Fruit fly (Drosophila melanogaster) whole organism, embryonic: ENCODE measurements around the gene CG5013.

Experiments used
- Ada2b ChIP-seq: fragments of 200-800 bp; sonication (Bioruptor generic); IDR thresholded peaks from 2 replicates; pipeline ENCODE4 v1.3.6; 2022; ENCODE audit warnings: missing biosample characterization, missing genetic modification characterization
- Atf3 ChIP-seq: fragments of 200-800 bp; sonication (Bioruptor generic); optimal IDR thresholded peaks from 3 replicates; lab custom pipeline; 2016; ENCODE audit warnings: missing biosample characterization, missing genetic modification characterization
- Atf6 ChIP-seq: fragments of 200-800 bp; sonication (Bioruptor generic); IDR thresholded peaks from 2 replicates; pipeline ENCODE4 v1.3.6; 2022; ENCODE audit warnings: missing biosample characterization, missing genetic modification characterization
- CG10274 ChIP-seq: fragments of 200-800 bp; sonication (Bioruptor generic); optimal IDR thresholded peaks from 3 replicates; lab custom pipeline; 2017; ENCODE audit warnings: missing biosample characterization, mild to moderate bottlenecking, missing genetic modification characterization
- CG11456 ChIP-seq: fragments of 200-800 bp; sonication (Bioruptor generic); IDR thresholded peaks from 3 replicates; pipeline ENCODE4 v1.3.6; 2022; ENCODE audit warnings: missing biosample characterization, missing genetic modification characterization
- CG12391 ChIP-seq: fragments of 200-800 bp; sonication (Bioruptor generic); optimal IDR thresholded peaks from 3 replicates; lab custom pipeline; 2018; ENCODE audit warnings: missing biosample characterization, mild to moderate bottlenecking, missing genetic modification characterization, moderate library complexity
- CG14667 ChIP-seq: fragments of 200-800 bp; sonication (Bioruptor generic); IDR thresholded peaks from 2 replicates; pipeline ENCODE4 v1.3.6; 2022; ENCODE audit warnings: missing biosample characterization, missing genetic modification characterization
- CG15601 ChIP-seq: fragments of 200-800 bp; sonication (Bioruptor generic); optimal IDR thresholded peaks from 3 replicates; lab custom pipeline; 2019; ENCODE audit warnings: missing biosample characterization, mild to moderate bottlenecking, missing genetic modification characterization, moderate library complexity
- CG17359 ChIP-seq: fragments of 200-800 bp; sonication (Bioruptor generic); optimal IDR thresholded peaks from 3 replicates; lab custom pipeline; 2018; ENCODE audit warnings: missing biosample characterization, mild to moderate bottlenecking, missing genetic modification characterization, moderate library complexity
- CG17912 ChIP-seq: fragments of 200-800 bp; sonication (Bioruptor generic); optimal IDR thresholded peaks from 2 replicates; lab custom pipeline; 2018; ENCODE audit warnings: missing biosample characterization, mild to moderate bottlenecking, missing genetic modification characterization
- CG18476 ChIP-seq: fragments of 200-800 bp; sonication (Bioruptor generic); optimal IDR thresholded peaks from 2 replicates; lab custom pipeline; 2016; ENCODE audit warnings: missing biosample characterization, mild to moderate bottlenecking, missing genetic modification characterization
- CG2129 ChIP-seq: fragments of 200-800 bp; sonication (Bioruptor generic); IDR thresholded peaks from 2 replicates; pipeline ENCODE4 v1.3.6; 2022; ENCODE audit warnings: missing biosample characterization, missing genetic modification characterization; ENCODE audit not compliant: partially characterized antibody
- CG31224 ChIP-seq: fragments of 200-800 bp; sonication (Bioruptor generic); IDR thresholded peaks from 2 replicates; pipeline ENCODE4 v1.3.6; 2022; ENCODE audit warnings: missing biosample characterization, missing genetic modification characterization
- CG3726 ChIP-seq: fragments of 200-800 bp; sonication (Bioruptor generic); IDR thresholded peaks from 3 replicates; pipeline ENCODE4, ENCODE4 v1.3.6; 2022; ENCODE audit warnings: missing biosample characterization, missing genetic modification characterization
- CG3847 ChIP-seq: fragments of 200-800 bp; sonication (Bioruptor generic); IDR thresholded peaks from 2 replicates; pipeline ENCODE4 v1.3.6; 2022; ENCODE audit warnings: missing biosample characterization, missing genetic modification characterization
- CG6175 ChIP-seq: fragments of 200-800 bp; sonication (Bioruptor generic); IDR thresholded peaks from 3 replicates; pipeline ENCODE4 v1.3.6; 2022; ENCODE audit warnings: missing biosample characterization, missing genetic modification characterization
- CG7839 ChIP-seq: fragments of 200-800 bp; sonication (Bioruptor generic); optimal IDR thresholded peaks from 3 replicates; lab custom pipeline; 2018; ENCODE audit warnings: missing biosample characterization, mild to moderate bottlenecking, missing genetic modification characterization, moderate library complexity
- CG8089 ChIP-seq: fragments of 200-800 bp; sonication (Bioruptor generic); optimal IDR thresholded peaks from 3 replicates; lab custom pipeline; 2016; ENCODE audit warnings: missing biosample characterization, missing genetic modification characterization
- Dp ChIP-seq: fragments of 200-800 bp; sonication (Bioruptor generic); optimal IDR thresholded peaks from 2 replicates; lab custom pipeline; 2018; ENCODE audit warnings: missing biosample characterization, mild to moderate bottlenecking, missing genetic modification characterization, moderate library complexity
- Gug ChIP-seq: fragments of 200-800 bp; sonication (Bioruptor generic); IDR thresholded peaks from 4 replicates; pipeline ENCODE4 v1.3.6; 2022; ENCODE audit warnings: missing biosample characterization, missing genetic modification characterization
- Hr78 ChIP-seq, 2 experiments: fragments of 200-800 bp in 1 of 2; fragments of >200 bp in 1 of 2; sonication (Bioruptor generic) in 1 of 2; optimal IDR thresholded peaks; 2 replicates each; lab custom pipeline; 2017 to 2019; ENCODE audit warnings: missing biosample characterization in 2 of 2, missing genetic modification characterization in 2 of 2, mild to moderate bottlenecking in 1 of 2, moderate library complexity in 1 of 2
- NfI ChIP-seq: fragments of 200-800 bp; sonication (Bioruptor generic); optimal IDR thresholded peaks from 3 replicates; lab custom pipeline; 2018; ENCODE audit warnings: missing biosample characterization, mild to moderate bottlenecking, missing genetic modification characterization, moderate library complexity
- Scr ChIP-seq: fragments of 200-800 bp; sonication (Bioruptor generic); IDR thresholded peaks from 2 replicates; pipeline ENCODE4 v1.3.6; 2022; ENCODE audit warnings: missing biosample characterization, missing genetic modification characterization; ENCODE audit not compliant: partially characterized antibody
- Six4 ChIP-seq: fragments of 200-800 bp; sonication (Bioruptor generic); optimal IDR thresholded peaks from 2 replicates; lab custom pipeline; 2016; ENCODE audit warnings: missing biosample characterization, missing genetic modification characterization
- Sox100B ChIP-seq: fragments of 200-800 bp; sonication (Bioruptor generic); optimal IDR thresholded peaks from 3 replicates; lab custom pipeline; 2018; ENCODE audit warnings: missing biosample characterization, mild to moderate bottlenecking, missing genetic modification characterization
- YL-1 ChIP-seq: fragments of 200-800 bp; sonication (Bioruptor generic); optimal IDR thresholded peaks from 3 replicates; lab custom pipeline; 2017; ENCODE audit warnings: missing biosample characterization, mild to moderate bottlenecking, missing genetic modification characterization
- abd-A ChIP-seq: fragments of 200-800 bp; sonication (Bioruptor generic); optimal IDR thresholded peaks from 3 replicates; lab custom pipeline; 2019; ENCODE audit warnings: missing biosample characterization, mild to moderate bottlenecking, missing genetic modification characterization, moderate library complexity
- ac ChIP-seq: fragments of 200-800 bp; sonication (Bioruptor generic); optimal IDR thresholded peaks from 3 replicates; lab custom pipeline; 2017; ENCODE audit warnings: missing biosample characterization, mild to moderate bottlenecking, missing genetic modification characterization
- ara ChIP-seq: fragments of 200-800 bp; sonication (Bioruptor generic); IDR thresholded peaks from 2 replicates; pipeline ENCODE4 v1.3.6; 2022; ENCODE audit warnings: missing biosample characterization, missing genetic modification characterization
- btn ChIP-seq: fragments of 200-800 bp; sonication (Bioruptor generic); optimal IDR thresholded peaks from 2 replicates; lab custom pipeline; 2016; ENCODE audit warnings: missing biosample characterization, missing genetic modification characterization
- dan ChIP-seq: fragments of 200-800 bp; sonication (Bioruptor generic); IDR thresholded peaks from 2 replicates; pipeline ENCODE4 v1.3.6; 2022; ENCODE audit warnings: missing biosample characterization, missing genetic modification characterization
- fd3F ChIP-seq: fragments of 200-800 bp; sonication (Bioruptor generic); optimal IDR thresholded peaks from 2 replicates; lab custom pipeline; 2018; ENCODE audit warnings: missing biosample characterization, mild to moderate bottlenecking, missing genetic modification characterization, moderate library complexity
- gcm2 ChIP-seq: fragments of 200-800 bp; sonication (Bioruptor generic); optimal IDR thresholded peaks from 2 replicates; lab custom pipeline; 2016; ENCODE audit warnings: missing biosample characterization, missing genetic modification characterization
- gro ChIP-seq: fragments of 200-800 bp; sonication (Bioruptor generic); optimal IDR thresholded peaks from 2 replicates; lab custom pipeline; 2016; ENCODE audit warnings: missing biosample characterization, missing genetic modification characterization
- gt ChIP-seq: fragments of 200-800 bp; sonication (Bioruptor generic); IDR thresholded peaks from 2 replicates; pipeline ENCODE4 v1.3.6; 2022; ENCODE audit warnings: missing biosample characterization, missing genetic modification characterization
- ken ChIP-seq: fragments of 200-800 bp; sonication (Bioruptor generic); IDR thresholded peaks from 3 replicates; pipeline ENCODE4 v1.3.6; 2022; ENCODE audit warnings: missing biosample characterization, missing genetic modification characterization
- kni ChIP-seq: fragments of 200-800 bp; sonication (Bioruptor generic); optimal IDR thresholded peaks from 3 replicates; lab custom pipeline; 2017; ENCODE audit warnings: mild to moderate bottlenecking, missing biosample characterization, missing genetic modification reagents, missing genetic modification characterization
- mirr ChIP-seq: fragments of 200-800 bp; sonication (Bioruptor generic); optimal IDR thresholded peaks from 3 replicates; lab custom pipeline; 2018; ENCODE audit warnings: missing biosample characterization, mild to moderate bottlenecking, missing genetic modification characterization
- nom ChIP-seq: fragments of 200-800 bp; sonication (Bioruptor generic); optimal IDR thresholded peaks from 2 replicates; lab custom pipeline; 2017; ENCODE audit warnings: missing biosample characterization, missing genetic modification characterization, mild to moderate bottlenecking, moderate library complexity, missing genetic modification reagents
- pfk ChIP-seq: fragments of 200-800 bp; sonication (Bioruptor generic); optimal IDR thresholded peaks from 2 replicates; lab custom pipeline; 2018; ENCODE audit warnings: missing biosample characterization, mild to moderate bottlenecking, missing genetic modification characterization, moderate library complexity
- psq ChIP-seq: fragments of 200-800 bp; sonication (Bioruptor generic); optimal IDR thresholded peaks from 2 replicates; lab custom pipeline; 2017; ENCODE audit warnings: missing biosample characterization, missing genetic modification characterization
- sd ChIP-seq: fragments of 200-800 bp; sonication (Bioruptor generic); optimal IDR thresholded peaks from 3 replicates; lab custom pipeline; 2018; ENCODE audit warnings: missing biosample characterization, mild to moderate bottlenecking, missing genetic modification characterization, moderate library complexity
- sens ChIP-seq: fragments of 200-800 bp; sonication (Bioruptor generic); peaks from one replicate; lab custom pipeline; 2016; ENCODE audit warnings: missing biosample characterization, missing genetic modification characterization
- slou ChIP-seq: fragments of 200-800 bp; sonication (Bioruptor generic); optimal IDR thresholded peaks from 3 replicates; lab custom pipeline; 2016; ENCODE audit warnings: missing biosample characterization, missing genetic modification characterization
- ssp ChIP-seq: fragments of 200-800 bp; sonication (Bioruptor generic); IDR thresholded peaks from 2 replicates; pipeline ENCODE4 v1.3.6; 2022; ENCODE audit warnings: missing biosample characterization, missing genetic modification characterization
- trem ChIP-seq: fragments of 200-800 bp; optimal IDR thresholded peaks from 3 replicates; lab custom pipeline; 2019; ENCODE audit warnings: missing biosample characterization, mild to moderate bottlenecking, missing genetic modification characterization, moderate library complexity
- tup ChIP-seq: fragments of 200-800 bp; sonication (Bioruptor generic); optimal IDR thresholded peaks from 2 replicates; lab custom pipeline; 2016; ENCODE audit warnings: missing biosample characterization, mild to moderate bottlenecking, missing genetic modification characterization, moderate library complexity
- twi ChIP-seq: fragments of 200-800 bp; optimal IDR thresholded peaks from 2 replicates; lab custom pipeline; 2019; ENCODE audit warnings: missing biosample characterization, mild to moderate bottlenecking, missing genetic modification characterization, moderate library complexity
- yki ChIP-seq: fragments of >200 bp; optimal IDR thresholded peaks from 3 replicates; lab custom pipeline; 2018
- zen2 ChIP-seq: fragments of 200-800 bp; sonication (Bioruptor generic); IDR thresholded peaks from 3 replicates; pipeline ENCODE4 v1.3.6; 2022; ENCODE audit warnings: missing biosample characterization, missing genetic modification characterization; ENCODE audit not compliant: partially characterized antibody

The CG5013 gene

dm6 chr3R:16094011-16094729 lies 44.7 kb downstream of the CG5013 start (continued):
- no peak for TF ChIP-seq slou (GFP tag; lab: Kevin White, UChicago)
- no peak for TF ChIP-seq mirr (GFP tag; lab: Kevin White, UChicago)
- no peak for TF ChIP-seq CG2129 (GFP tag; lab: Robert Waterston, UW)
- no peak for TF ChIP-seq CG8089 (GFP tag; lab: Kevin White, UChicago)
- peak; percentile 76 for TF ChIP-seq Six4
- TF ChIP-seq YL-1 (GFP tag; lab: Kevin White, UChicago) = peak; percentile 48
- TF ChIP-seq CG6175 (GFP tag; lab: Robert Waterston, UW) = no peak
- no peak for TF ChIP-seq btn (GFP tag; lab: Kevin White, UChicago)
- no peak; the same call in none of the 2 replicates for TF ChIP-seq Ada2b
- peak; percentile 49; the same call in 1 of the 2 replicates for TF ChIP-seq ssp (GFP tag; lab: Robert Waterston, UW)
- TF ChIP-seq Scr (GFP tag; lab: Robert Waterston, UW) = no peak
- no peak for TF ChIP-seq CG10274 (GFP tag; lab: Kevin White, UChicago)
- peak; percentile 87 for TF ChIP-seq CG12391
- no peak for TF ChIP-seq ara (GFP tag; lab: Robert Waterston, UW)
- TF ChIP-seq CG7839 (tag; lab: Kevin White, UChicago) = peak; percentile 85
- peak; percentile 15 for TF ChIP-seq psq
- TF ChIP-seq gro (GFP tag; lab: Kevin White, UChicago) = no peak
- no peak for TF ChIP-seq gcm2
- no peak for TF ChIP-seq tup (GFP tag; lab: Kevin White, UChicago)
- TF ChIP-seq Sox100B (GFP tag; lab: Kevin White, UChicago) = peak; percentile 95
- TF ChIP-seq twi = peak; percentile 51
- peak; percentile 36; the same call in 1 of the 4 replicates for TF ChIP-seq Gug (GFP tag; lab: Robert Waterston, UW)
- TF ChIP-seq Hr78 (GFP tag; optimal IDR thresholded peaks at IDR 0.05; lab: Kevin White, UChicago) = peak in 1 of 2 experiments; percentile 73
- no peak for TF ChIP-seq abd-A
- TF ChIP-seq kni (GFP tag; lab: Kevin White, UChicago) = peak; percentile 56
- no peak for TF ChIP-seq ken
- TF ChIP-seq CG15601 = peak; percentile 82
- TF ChIP-seq zen2 (GFP tag; lab: Robert Waterston, UW) = no peak
- TF ChIP-seq pfk (GFP tag; lab: Kevin White, UChicago) = no peak
- TF ChIP-seq ac = peak; percentile 25
- peak; percentile 83 for TF ChIP-seq CG17359 (tag; lab: Kevin White, UChicago)
- TF ChIP-seq sens (GFP tag; lab: Kevin White, UChicago) = peak; percentile 95
- TF ChIP-seq dan (GFP tag; lab: Robert Waterston, UW) = no peak
- TF ChIP-seq CG18476 = peak; percentile 63
- no peak for TF ChIP-seq sd (tag; lab: Kevin White, UChicago)
- TF ChIP-seq gt (GFP tag; lab: Robert Waterston, UW) = no peak
- no peak for TF ChIP-seq fd3F (GFP tag; lab: Kevin White, UChicago)
- TF ChIP-seq CG3847 (GFP tag; lab: Robert Waterston, UW) = no peak
- peak; percentile 46 for TF ChIP-seq NfI (GFP tag; lab: Kevin White, UChicago)
- peak; percentile 64 for TF ChIP-seq nom (GFP tag; lab: Kevin White, UChicago)
- 0 out of 2 replicates have a peak, but pooled peaks have one; percentile 46 for TF ChIP-seq CG14667
- TF ChIP-seq CG31224 = no peak
- TF ChIP-seq CG3726 (GFP tag; lab: Robert Waterston, UW) = 0 out of 3 replicates have a peak, but pooled peaks have one; percentile 10
- TF ChIP-seq Atf6 (GFP tag; lab: Robert Waterston, UW) = no peak; the same call in 1 of the 2 replicates
- TF ChIP-seq CG11456 (GFP tag; lab: Robert Waterston, UW) = no peak
- no peak for TF ChIP-seq yki (lab: Kevin White, UChicago)
- no peak for TF ChIP-seq Dp
- TF ChIP-seq CG17912 (GFP tag; lab: Kevin White, UChicago) = no peak
- peak; percentile 61 for TF ChIP-seq trem
- no peak for TF ChIP-seq Atf3
